Fruit fly (Drosophila melanogaster) S2 (cell line): ENCODE results near the gene Sfp24Bd.

ENCODE experiments used
- CG8478 ChIP-seq: fragments of >200 bp; optimal IDR thresholded peaks from 2 replicates; lab custom pipeline; 2018
- CTCF ChIP-seq, 2 experiments: fragments of >200 bp; optimal IDR thresholded peaks; 2 replicates each; lab custom pipeline; 2018

DNA sequence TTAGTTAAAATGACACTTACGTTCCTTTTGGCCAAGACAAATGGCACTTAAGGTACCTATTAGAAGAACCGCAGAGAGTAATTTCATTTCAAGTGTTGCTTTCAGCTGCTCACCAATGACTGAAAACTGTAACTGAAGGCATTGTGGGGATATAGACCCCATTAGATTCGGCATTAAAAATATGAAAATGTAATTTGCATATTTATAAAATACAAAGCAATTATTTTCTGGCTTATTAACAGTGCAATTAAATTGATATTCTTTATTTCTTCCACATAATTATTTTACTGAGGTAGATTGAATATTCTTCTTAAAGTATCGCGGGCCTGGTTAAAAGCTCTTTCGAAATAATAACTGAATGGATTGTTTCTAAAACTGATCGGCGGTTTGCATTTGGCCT is at the start of gene Sfp24Bd:
- TF ChIP-seq CG8478 (lab: Kevin White, UChicago) (no peak), CTCF (optimal IDR thresholded peaks at IDR 0.05; lab: Kevin White, UChicago) (no peak)
